Worm (Caenorhabditis elegans): ENCODE data around the gene T25B2.1.

ce11 chrX:6145921-6146320, 27.8 kb upstream of the T25B2.1 start:
- TF ChIP-seq hmg-1.2 (GFP tag; IDR thresholded peaks at IDR 0.05) (no peak), tbx-9 (tag; optimal IDR thresholded peaks at IDR 0.05; ENCODE audit: borderline replicate concordance) (no peak)
